Worm (Caenorhabditis elegans): ENCODE measurements around the gene F09C6.12.

ce11 chrV:16857977-16858479, 24.6 kb upstream of the F09C6.12 start, which contains the start of the genes clec-31 and clec-22:
- TF ChIP-seq lir-3 (tag; optimal IDR thresholded peaks at IDR 0.05; ENCODE audit: poor library complexity) (no peak), ceh-8 (GFP tag; optimal IDR thresholded peaks at IDR 0.05) (no peak), mdl-1 (tag; optimal IDR thresholded peaks at IDR 0.05) (no peak), nhr-84 (tag; optimal IDR thresholded peaks at IDR 0.05) (no peak)

Measured in whole organism, L1 larva.